Worm (Caenorhabditis elegans) whole organism, late embryonic: ENCODE data around the gene odr-3.

Source experiments
- fax-1 ChIP-seq: sonication (generic microtip); optimal IDR thresholded peaks from 2 replicates; lab custom pipeline; 2016; ENCODE audit warnings: missing genotype, missing genetic modification characterization, missing compliant biosample characterization
- nhr-11 ChIP-seq: fragments of 150-350 bp; optimal IDR thresholded peaks from 2 replicates; lab custom pipeline; 2014; ENCODE audit warnings: missing biosample characterization, missing genetic modification characterization
- pqm-1 ChIP-seq: sonication (generic microtip); optimal IDR thresholded peaks from 2 replicates; lab custom pipeline; 2016; ENCODE audit warnings: missing genetic modification characterization, missing compliant biosample characterization
- tbx-2 ChIP-seq: sonication (generic microtip); optimal IDR thresholded peaks from 2 replicates; lab custom pipeline; 2016; ENCODE audit warnings: missing genetic modification characterization, missing compliant biosample characterization

- TF ChIP-seq pqm-1 (no peak), nhr-11 (tag; lab: Kevin White, UChicago) (no peak), fax-1 (tag; lab: Kevin White, UChicago) (no peak), tbx-2 (tag; lab: Kevin White, UChicago) (no peak)
Measured at ce11 chrV:13282958-13283357, 33.6 kb upstream of the odr-3 start.
